Worm (Caenorhabditis elegans) whole organism, L3 larva: ENCODE measurements around the gene C47G2.4.

Experiments
- ceh-9 ChIP-seq: sonication (generic microtip); optimal IDR thresholded peaks from 2 replicates; lab custom pipeline; 2018; ENCODE audit warnings: missing biosample characterization, missing genetic modification characterization
- fos-1 ChIP-seq: fragments of 150-350 bp; optimal IDR thresholded peaks from 2 replicates; lab custom pipeline; 2014; ENCODE audit warnings: missing biosample characterization, missing genetic modification characterization
- nhr-77 ChIP-seq: fragments of 150-350 bp; optimal IDR thresholded peaks from 2 replicates; lab custom pipeline; 2014; ENCODE audit warnings: missing biosample characterization, missing genetic modification characterization
- snpc-4 ChIP-seq: fragments of 150-350 bp; optimal IDR thresholded peaks from 2 replicates; lab custom pipeline; 2014; ENCODE audit warnings: missing biosample characterization, missing genetic modification characterization
- unc-62 ChIP-seq: fragments of 150-350 bp; sonication (generic microtip); optimal IDR thresholded peaks from 4 replicates; lab custom pipeline; 2014; ENCODE audit warnings: missing biosample characterization, missing genetic modification reagents, missing genetic modification characterization

ce11 chrII:11283803-11284202 is 9.6 kb downstream of the C47G2.4 start:
- TF ChIP-seq nhr-77 (no peak), fos-1 (tag; lab: Kevin White, UChicago) (no peak), ceh-9 (tag; lab: Kevin White, UChicago) (no peak), unc-62 (no peak), snpc-4 (tag; lab: Kevin White, UChicago) (no peak)
